Fruit fly (Drosophila melanogaster) whole organism, prepupa: ENCODE results near the gene Vps2.

Source experiments
- Blimp-1 ChIP-seq: fragments of 200-800 bp; sonication (Bioruptor generic); optimal IDR thresholded peaks from 3 replicates; lab custom pipeline; 2017; ENCODE audit warnings: missing biosample characterization, missing genetic modification characterization, mild to moderate bottlenecking, moderate library complexity, missing genetic modification reagents
- CG10631 ChIP-seq: fragments of 200-800 bp; sonication (Bioruptor generic); optimal IDR thresholded peaks from 2 replicates; lab custom pipeline; 2016; ENCODE audit warnings: missing biosample characterization, missing genetic modification characterization
- CG10669 ChIP-seq: fragments of 200-800 bp; sonication (Bioruptor generic); optimal IDR thresholded peaks from 3 replicates; lab custom pipeline; 2018; ENCODE audit warnings: missing biosample characterization, mild to moderate bottlenecking, missing genetic modification characterization, moderate library complexity
- CG11294 ChIP-seq: fragments of 200-800 bp; sonication (Bioruptor generic); IDR thresholded peaks from 2 replicates; pipeline ENCODE4 v1.3.6; 2022; ENCODE audit warnings: missing biosample characterization, missing genetic modification characterization
- CG11762 ChIP-seq: fragments of 200-800 bp; sonication (Bioruptor generic); optimal IDR thresholded peaks from 3 replicates; lab custom pipeline; 2016; ENCODE audit warnings: missing biosample characterization, missing genetic modification characterization; ENCODE audit not compliant: insufficient read depth
- CG11902 ChIP-seq: fragments of 200-800 bp; sonication (Bioruptor generic); optimal IDR thresholded peaks from 3 replicates; lab custom pipeline; 2016; ENCODE audit warnings: missing biosample characterization, missing genetic modification characterization
- CG15336 ChIP-seq: fragments of 200-800 bp; sonication (Bioruptor generic); IDR thresholded peaks from 2 replicates; pipeline ENCODE4 v1.3.6; 2022; ENCODE audit warnings: missing biosample characterization, missing genetic modification characterization
- CG31627 ChIP-seq: fragments of 200-800 bp; sonication (Bioruptor generic); optimal IDR thresholded peaks from 3 replicates; lab custom pipeline; 2016; ENCODE audit warnings: missing biosample characterization, missing genetic modification characterization
- CG32006 ChIP-seq: fragments of 200-800 bp; sonication (Bioruptor generic); optimal IDR thresholded peaks from 3 replicates; lab custom pipeline; 2017; ENCODE audit warnings: missing biosample characterization, mild to moderate bottlenecking, missing genetic modification characterization
- CG4318 ChIP-seq: fragments of 200-800 bp; sonication (Bioruptor generic); optimal IDR thresholded peaks from 3 replicates; lab custom pipeline; 2017; ENCODE audit warnings: missing biosample characterization, mild to moderate bottlenecking, missing genetic modification characterization
- CG6163 ChIP-seq: fragments of 200-800 bp; sonication (Bioruptor generic); IDR thresholded peaks from 3 replicates; pipeline ENCODE4 v1.3.6; 2022; ENCODE audit warnings: missing biosample characterization, missing genetic modification characterization
- CG6276 ChIP-seq: fragments of 200-800 bp; sonication (Bioruptor generic); optimal IDR thresholded peaks from 2 replicates; lab custom pipeline; 2017; ENCODE audit warnings: missing biosample characterization, mild to moderate bottlenecking, missing genetic modification characterization
- CG6808 ChIP-seq: fragments of 200-800 bp; sonication (Bioruptor generic); optimal IDR thresholded peaks from 3 replicates; lab custom pipeline; 2017; ENCODE audit warnings: missing biosample characterization, missing genetic modification characterization, mild to moderate bottlenecking, moderate library complexity, missing genetic modification reagents
- CG6854 ChIP-seq: fragments of 200-800 bp; sonication (Bioruptor generic); optimal IDR thresholded peaks from 2 replicates; lab custom pipeline; 2017; ENCODE audit warnings: missing biosample characterization, mild to moderate bottlenecking, missing genetic modification characterization
- CG7368 ChIP-seq: fragments of 200-800 bp; sonication (Bioruptor generic); optimal IDR thresholded peaks from 3 replicates; lab custom pipeline; 2016; ENCODE audit warnings: missing biosample characterization, missing genetic modification characterization
- CG8119 ChIP-seq: fragments of 200-800 bp; sonication (Bioruptor generic); IDR thresholded peaks from 3 replicates; pipeline ENCODE4 v1.3.6; 2022; ENCODE audit warnings: missing biosample characterization, missing genetic modification characterization
- CG8319 ChIP-seq: fragments of 200-800 bp; sonication (Bioruptor generic); optimal IDR thresholded peaks from 3 replicates; lab custom pipeline; 2016; ENCODE audit warnings: missing biosample characterization, missing genetic modification characterization
- CG8632 ChIP-seq: fragments of 200-800 bp; sonication (Bioruptor generic); optimal IDR thresholded peaks from 3 replicates; lab custom pipeline; 2016; ENCODE audit warnings: missing biosample characterization, missing genetic modification characterization
- CG9139 ChIP-seq: fragments of 200-800 bp; sonication (Bioruptor generic); optimal IDR thresholded peaks from 3 replicates; lab custom pipeline; 2017; ENCODE audit warnings: missing biosample characterization, mild to moderate bottlenecking, missing genetic modification characterization
- Eip75B ChIP-seq: fragments of 200-800 bp; sonication (Bioruptor generic); optimal IDR thresholded peaks from 3 replicates; lab custom pipeline; 2016; ENCODE audit warnings: missing biosample characterization, missing genetic modification characterization
- Eip78C ChIP-seq: fragments of 200-800 bp; sonication (Bioruptor generic); peaks from one replicate; lab custom pipeline; 2016; ENCODE audit warnings: missing biosample characterization, missing genetic modification characterization
- Eip93F ChIP-seq: fragments of 200-800 bp; sonication (Bioruptor generic); optimal IDR thresholded peaks from 2 replicates; lab custom pipeline; 2016; ENCODE audit warnings: missing biosample characterization, mild to moderate bottlenecking, missing genetic modification characterization
- Ets21C ChIP-seq: fragments of 200-800 bp; sonication (Bioruptor generic); optimal IDR thresholded peaks from 3 replicates; lab custom pipeline; 2016; ENCODE audit warnings: missing biosample characterization, missing genetic modification characterization
- Ets96B ChIP-seq: fragments of 200-800 bp; optimal IDR thresholded peaks from 2 replicates; lab custom pipeline; 2019; ENCODE audit warnings: missing biosample characterization, mild to moderate bottlenecking, missing genetic modification characterization, moderate library complexity
- Gug ChIP-seq: fragments of 200-800 bp; sonication (Bioruptor generic); IDR thresholded peaks from 2 replicates; pipeline ENCODE4 v1.3.6; 2022; ENCODE audit warnings: missing biosample characterization, missing genetic modification characterization
- Hr39 ChIP-seq: fragments of 200-800 bp; sonication (Bioruptor generic); optimal IDR thresholded peaks from 2 replicates; lab custom pipeline; 2016; ENCODE audit warnings: missing biosample characterization, missing genetic modification characterization
- Hr4 ChIP-seq: fragments of 200-800 bp; sonication (Bioruptor generic); optimal IDR thresholded peaks from 3 replicates; lab custom pipeline; 2016; ENCODE audit warnings: missing biosample characterization, missing genetic modification characterization
- Lpt ChIP-seq: fragments of 200-800 bp; sonication (Bioruptor generic); optimal IDR thresholded peaks from 3 replicates; lab custom pipeline; 2016; ENCODE audit warnings: missing biosample characterization, missing genetic modification characterization
- OdsH ChIP-seq: fragments of 200-800 bp; sonication (Bioruptor generic); optimal IDR thresholded peaks from 3 replicates; lab custom pipeline; 2016; ENCODE audit warnings: missing biosample characterization, missing genetic modification characterization
- Smox ChIP-seq: fragments of 200-800 bp; sonication (Bioruptor generic); optimal IDR thresholded peaks from 3 replicates; lab custom pipeline; 2016; ENCODE audit warnings: missing biosample characterization, missing genetic modification characterization
- Sox102F ChIP-seq: fragments of 200-800 bp; sonication (Bioruptor generic); optimal IDR thresholded peaks from 2 replicates; lab custom pipeline; 2016; ENCODE audit warnings: missing biosample characterization, mild to moderate bottlenecking, missing genetic modification characterization
- Sox15 ChIP-seq: fragments of 200-800 bp; sonication (Bioruptor generic); optimal IDR thresholded peaks from 3 replicates; lab custom pipeline; 2016; ENCODE audit warnings: missing biosample characterization, missing genetic modification characterization
- achi ChIP-seq: fragments of 200-800 bp; sonication (Bioruptor generic); optimal IDR thresholded peaks from 3 replicates; lab custom pipeline; 2016; ENCODE audit warnings: missing biosample characterization, missing genetic modification characterization
- acj6 ChIP-seq: fragments of 200-800 bp; sonication (Bioruptor generic); optimal IDR thresholded peaks from 3 replicates; lab custom pipeline; 2016; ENCODE audit warnings: missing biosample characterization, missing genetic modification characterization
- dac ChIP-seq: fragments of 200-800 bp; sonication (Bioruptor generic); optimal IDR thresholded peaks from 2 replicates; lab custom pipeline; 2017; ENCODE audit warnings: missing biosample characterization, mild to moderate bottlenecking, missing genetic modification characterization
- dsx ChIP-seq: fragments of 200-800 bp; optimal IDR thresholded peaks from 3 replicates; lab custom pipeline; 2019; ENCODE audit warnings: missing biosample characterization, mild to moderate bottlenecking, missing genetic modification characterization, moderate library complexity; ENCODE audit not compliant: poor library complexity, severe bottlenecking
- esn ChIP-seq: fragments of 200-800 bp; sonication (Bioruptor generic); optimal IDR thresholded peaks from 2 replicates; lab custom pipeline; 2016; ENCODE audit warnings: missing biosample characterization, mild to moderate bottlenecking, missing genetic modification characterization, moderate library complexity
- fd59A ChIP-seq: fragments of 200-800 bp; sonication (Bioruptor generic); optimal IDR thresholded peaks from 2 replicates; lab custom pipeline; 2017; ENCODE audit warnings: missing biosample characterization, mild to moderate bottlenecking, missing genetic modification characterization, missing genetic modification reagents
- fd85E ChIP-seq: fragments of 200-800 bp; sonication (Bioruptor generic); optimal IDR thresholded peaks from 3 replicates; lab custom pipeline; 2016; ENCODE audit warnings: missing biosample characterization, missing genetic modification characterization
- net ChIP-seq: fragments of 200-800 bp; sonication (Bioruptor generic); optimal IDR thresholded peaks from 3 replicates; lab custom pipeline; 2016; ENCODE audit warnings: missing biosample characterization, missing genetic modification characterization
- pdm3 ChIP-seq: fragments of 200-800 bp; sonication (Bioruptor generic); optimal IDR thresholded peaks from 3 replicates; lab custom pipeline; 2016; ENCODE audit warnings: missing biosample characterization, missing genetic modification characterization
- salr ChIP-seq, 2 experiments: fragments of 200-800 bp; sonication (Bioruptor generic); optimal IDR thresholded peaks; 3 replicates each; lab custom pipeline; 2016 to 2018; ENCODE audit warnings: missing biosample characterization in 2 of 2, missing genetic modification characterization in 2 of 2, mild to moderate bottlenecking in 1 of 2
- spab ChIP-seq: fragments of 200-800 bp; sonication (Bioruptor generic); optimal IDR thresholded peaks from 2 replicates; lab custom pipeline; 2017; ENCODE audit warnings: missing biosample characterization, mild to moderate bottlenecking, missing genetic modification characterization, missing genetic modification reagents
- ss ChIP-seq, 2 experiments: fragments of 200-800 bp; sonication (Bioruptor generic); optimal IDR thresholded peaks; 2 replicates in 1 of 2; 3 replicates in 1 of 2; lab custom pipeline; 2017 to 2018; ENCODE audit warnings: mild to moderate bottlenecking in 2 of 2, missing biosample characterization in 2 of 2, missing genetic modification characterization in 2 of 2, moderate library complexity in 1 of 2
- svp ChIP-seq: fragments of 200-800 bp; sonication (Bioruptor generic); peaks from one replicate; lab custom pipeline; 2016; ENCODE audit warnings: missing biosample characterization, missing genetic modification characterization
- topi ChIP-seq: fragments of 200-800 bp; sonication (Bioruptor generic); optimal IDR thresholded peaks from 3 replicates; lab custom pipeline; 2016; ENCODE audit warnings: missing biosample characterization, missing genetic modification characterization
- vri ChIP-seq: fragments of 200-800 bp; sonication (Bioruptor generic); optimal IDR thresholded peaks from 3 replicates; lab custom pipeline; 2016; ENCODE audit warnings: missing biosample characterization, mild to moderate bottlenecking, missing genetic modification characterization

Vps2 gene

dm6 chr3R:26068135-26068534 is 15.5 kb downstream of the Vps2 start (continued):
- TF ChIP-seq CG11762 (peak; percentile 2), CG8319 (GFP tag; lab: Kevin White, UChicago) (no peak), CG10669 (GFP tag; lab: Kevin White, UChicago) (peak; percentile 15), salr (GFP tag; optimal IDR thresholded peaks at IDR 0.05; lab: Kevin White, UChicago) (peak in 1 of 2 experiments; percentile 13), Hr4 (peak; percentile 24), CG4318 (GFP tag; lab: Kevin White, UChicago) (no peak), CG9139 (GFP tag; lab: Kevin White, UChicago) (peak; percentile 14), dac (no peak), pdm3 (GFP tag; lab: Kevin White, UChicago) (peak; percentile 42), CG8119 (GFP tag; lab: Robert Waterston, UW) (peak; percentile 34; the same call in 1 of the 3 replicates), CG31627 (GFP tag; lab: Kevin White, UChicago) (peak; percentile 14), Sox102F (GFP tag; lab: Kevin White, UChicago) (peak; percentile 56), CG6276 (no peak), net (GFP tag; lab: Kevin White, UChicago) (peak; percentile 25), CG7368 (GFP tag; lab: Kevin White, UChicago) (peak; percentile 18), Smox (GFP tag; lab: Kevin White, UChicago) (peak; percentile 49), Ets96B (tag; lab: Kevin White, UChicago) (peak; percentile 37), CG11294 (GFP tag; lab: Robert Waterston, UW) (no peak), ss (GFP tag; optimal IDR thresholded peaks at IDR 0.05; lab: Kevin White, UChicago) (peak; percentile 0 to 10), Gug (GFP tag; lab: Robert Waterston, UW) (no peak), dsx (peak; percentile 42), Ets21C (GFP tag; lab: Kevin White, UChicago) (no peak), svp (GFP tag; lab: Kevin White, UChicago) (peak; percentile 76), CG6808 (GFP tag; lab: Kevin White, UChicago) (peak; percentile 42), Sox15 (GFP tag; lab: Kevin White, UChicago) (no peak), Blimp-1 (GFP tag; lab: Kevin White, UChicago) (no peak), CG15336 (GFP tag; lab: Robert Waterston, UW) (0 out of 2 replicates have a peak, but pooled peaks have one; percentile 34), CG6163 (GFP tag; lab: Robert Waterston, UW) (no peak), CG6854 (GFP tag; lab: Kevin White, UChicago) (no peak)

- peak; percentile 84 for TF ChIP-seq acj6 (GFP tag; lab: Kevin White, UChicago)
- TF ChIP-seq fd59A, result peak; percentile 69
- peak; percentile 20 to 72 for TF ChIP-seq salr (GFP tag; optimal IDR thresholded peaks at IDR 0.05; lab: Kevin White, UChicago)
- peak; percentile 81 for TF ChIP-seq OdsH (GFP tag; lab: Kevin White, UChicago)
- TF ChIP-seq dsx, result peak; percentile 64
- TF ChIP-seq Eip75B, result peak; percentile 81
- peak; percentile 59 for TF ChIP-seq vri
- peak; percentile 59 for TF ChIP-seq CG4318 (GFP tag; lab: Kevin White, UChicago)
- peak; percentile 78 for TF ChIP-seq pdm3 (GFP tag; lab: Kevin White, UChicago)
- TF ChIP-seq esn (GFP tag; lab: Kevin White, UChicago), result peak; percentile 81
- peak; percentile 85 for TF ChIP-seq CG32006 (GFP tag; lab: Kevin White, UChicago)
- peak; percentile 80 for TF ChIP-seq achi (GFP tag; lab: Kevin White, UChicago)
- TF ChIP-seq Smox (GFP tag; lab: Kevin White, UChicago), result peak; percentile 73
- TF ChIP-seq spab, result peak; percentile 71
- TF ChIP-seq Ets21C (GFP tag; lab: Kevin White, UChicago), result peak; percentile 59
- no peak for TF ChIP-seq Eip93F
- TF ChIP-seq CG11762, result peak; percentile 65
- peak; percentile 76 for TF ChIP-seq CG10631 (GFP tag; lab: Kevin White, UChicago)
- TF ChIP-seq Hr39 (GFP tag; lab: Kevin White, UChicago), result peak; percentile 70
- TF ChIP-seq CG6808 (GFP tag; lab: Kevin White, UChicago), result peak; percentile 69
- peak; percentile 63 for TF ChIP-seq CG11902 (GFP tag; lab: Kevin White, UChicago)
- peak; percentile 31 for TF ChIP-seq fd85E
- peak; percentile 75 for TF ChIP-seq Sox102F (GFP tag; lab: Kevin White, UChicago)
- TF ChIP-seq CG10669 (GFP tag; lab: Kevin White, UChicago), result peak; percentile 75
- peak; percentile 66 for TF ChIP-seq CG7368 (GFP tag; lab: Kevin White, UChicago)
- TF ChIP-seq Sox15 (GFP tag; lab: Kevin White, UChicago), result peak; percentile 53
- peak; percentile 94 for TF ChIP-seq Eip78C (GFP tag; lab: Kevin White, UChicago)
- TF ChIP-seq CG11294 (GFP tag; lab: Robert Waterston, UW), result 0 out of 2 replicates have a peak, but pooled peaks have one; percentile 15
- TF ChIP-seq CG8632 (GFP tag; lab: Kevin White, UChicago), result peak; percentile 76
- TF ChIP-seq CG15336 (GFP tag; lab: Robert Waterston, UW), result peak; percentile 88
- TF ChIP-seq topi (GFP tag; lab: Kevin White, UChicago), result peak; percentile 82
- TF ChIP-seq Lpt (GFP tag; lab: Kevin White, UChicago), result peak; percentile 84
- peak; percentile 70 for TF ChIP-seq net (GFP tag; lab: Kevin White, UChicago)
- peak; percentile 77 for TF ChIP-seq Ets96B (tag; lab: Kevin White, UChicago)
Observed at dm6 chr3R:26072477-26072876, 19.9 kb downstream of the Vps2 start.
